Worm (Caenorhabditis elegans) whole organism, L4 larva: ENCODE results near the gene xpc-1.

Experiments
- F49E8.2 ChIP-seq: sonication (generic microtip); optimal IDR thresholded peaks from 2 replicates; lab custom pipeline; 2016; ENCODE audit warnings: missing compliant biosample characterization, mild to moderate bottlenecking, missing genetic modification characterization, borderline replicate concordance
- Y5F2A.4 ChIP-seq: fragments of 200-800 bp; sonication (Bioruptor generic); optimal IDR thresholded peaks from 2 replicates; lab custom pipeline; 2018; ENCODE audit warnings: mild to moderate bottlenecking, missing genetic modification characterization, missing compliant biosample characterization
- aly-2 ChIP-seq: sonication (generic microtip); optimal IDR thresholded peaks from 2 replicates; lab custom pipeline; 2018; ENCODE audit warnings: missing biosample characterization, missing genetic modification characterization
- ceh-32 ChIP-seq: sonication (generic microtip); optimal IDR thresholded peaks from 2 replicates; lab custom pipeline; 2016; ENCODE audit warnings: mild to moderate bottlenecking, missing genetic modification characterization, missing compliant biosample characterization; ENCODE audit not compliant: poor library complexity
- dmd-9 ChIP-seq: fragments of 200-800 bp; sonication (Bioruptor generic); IDR thresholded peaks from 2 replicates; pipeline ENCODE4 v1.3.6; 2022; ENCODE audit warnings: missing genetic modification reagents, missing genetic modification characterization, missing compliant biosample characterization
- lin-38 ChIP-seq: fragments of 200-800 bp; sonication (Bioruptor generic); IDR thresholded peaks from 2 replicates; pipeline ENCODE4 v1.3.6; 2022; ENCODE audit warnings: missing genetic modification reagents, missing genetic modification characterization, missing compliant biosample characterization
- lir-3 ChIP-seq: sonication (generic microtip); optimal IDR thresholded peaks from 2 replicates; lab custom pipeline; 2016; ENCODE audit warnings: mild to moderate bottlenecking, missing genetic modification characterization, missing compliant biosample characterization
- mdl-1 ChIP-seq, 2 experiments: fragments of 150-350 bp in 1 of 2; sonication (generic microtip) in 1 of 2; optimal IDR thresholded peaks; 2 replicates each; lab custom pipeline; 2014 to 2017; ENCODE audit warnings: missing biosample characterization in 2 of 2, missing genetic modification characterization in 2 of 2
- mep-1 ChIP-seq: fragments of 150-350 bp; sonication (generic microtip); optimal IDR thresholded peaks from 3 replicates; lab custom pipeline; 2014; ENCODE audit warnings: missing biosample characterization, missing genetic modification characterization
- nhr-11 ChIP-seq: fragments of 150-350 bp; optimal IDR thresholded peaks from 2 replicates; lab custom pipeline; 2014; ENCODE audit warnings: missing biosample characterization, missing genetic modification characterization
- zag-1 ChIP-seq: fragments of 150-350 bp; optimal IDR thresholded peaks from 2 replicates; lab custom pipeline; 2014; ENCODE audit warnings: missing biosample characterization, missing genetic modification characterization

DNA sequence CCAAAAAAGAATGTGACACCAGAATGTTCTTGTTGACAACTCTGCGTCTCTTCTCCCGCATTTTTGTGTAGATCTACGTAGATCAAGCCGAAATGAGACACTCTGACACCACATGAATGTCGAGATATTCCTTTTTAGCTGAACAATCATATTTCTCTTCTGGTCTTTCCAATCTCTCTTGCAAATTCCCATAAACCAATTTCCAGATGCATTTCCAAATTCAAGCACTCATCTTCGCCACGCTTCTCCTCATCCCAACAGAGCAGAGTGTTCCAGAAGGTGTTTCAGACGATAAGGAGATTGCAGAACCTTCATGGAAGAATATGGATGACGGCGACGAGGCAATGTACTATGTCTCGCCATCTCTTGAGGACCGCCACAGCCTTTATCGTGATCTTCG lies 13.1 kb upstream of the xpc-1 start, which contains the start of gene Y76B12C.8:
- no peak for TF ChIP-seq zag-1
- TF ChIP-seq F49E8.2 (tag; lab: Kevin White, UChicago) = no peak
- no peak for TF ChIP-seq lin-38
- TF ChIP-seq aly-2 (tag; lab: Kevin White, UChicago) = no peak
- TF ChIP-seq nhr-11 (tag; lab: Kevin White, UChicago) = no peak
- TF ChIP-seq ceh-32 (tag; lab: Kevin White, UChicago) = no peak
- TF ChIP-seq mdl-1 (tag; optimal IDR thresholded peaks at IDR 0.05; lab: Kevin White, UChicago) = no peak
- no peak for TF ChIP-seq lir-3
- no peak for TF ChIP-seq mep-1 (tag; lab: Kevin White, UChicago)
- TF ChIP-seq dmd-9 (GFP tag; lab: Robert Waterston, UW) = no peak
- no peak for TF ChIP-seq Y5F2A.4
